Fruit fly (Drosophila melanogaster): ENCODE data around the gene Cph.
A peak's percentile ranks its signal among the peaks of the same experiment; 100 is the strongest.

Cph gene

dm6 chrX:7169455-7169854, 31.9 kb downstream of the Cph start (continued):
- TF ChIP-seq gcm2 (GFP tag; optimal IDR thresholded peaks at IDR 0.05) (no peak), Sry-δ (GFP tag; optimal IDR thresholded peaks at IDR 0.05) (no peak), Hmr (GFP tag; optimal IDR thresholded peaks at IDR 0.05) (no peak), CG6254 (GFP tag; optimal IDR thresholded peaks at IDR 0.05) (no peak), CG10321 (GFP tag; IDR thresholded peaks at IDR 0.05) (no peak), en (GFP tag; optimal IDR thresholded peaks at IDR 0.05) (no peak), ems (GFP tag; optimal IDR thresholded peaks at IDR 0.05) (no peak), Bteb2 (GFP tag; optimal IDR thresholded peaks at IDR 0.05) (no peak), Nf-YC (tag; optimal IDR thresholded peaks at IDR 0.05) (no peak), CG4424 (GFP tag; optimal IDR thresholded peaks at IDR 0.05) (no peak), lilli (GFP tag; optimal IDR thresholded peaks at IDR 0.05) (no peak), dmrt11E (tag; optimal IDR thresholded peaks at IDR 0.05) (peak; percentile 57), jigr1 (GFP tag; IDR thresholded peaks at IDR 0.05) (no peak), pum (GFP tag; optimal IDR thresholded peaks at IDR 0.05) (no peak), z (GFP tag; IDR thresholded peaks at IDR 0.05) (no peak), BtbVII (GFP tag; optimal IDR thresholded peaks at IDR 0.05) (no peak), salm (tag; optimal IDR thresholded peaks at IDR 0.05) (no peak), CG11456 (GFP tag; IDR thresholded peaks at IDR 0.05) (no peak), Vsx1 (GFP tag; optimal IDR thresholded peaks at IDR 0.05) (no peak), CG8290 (GFP tag; optimal IDR thresholded peaks at IDR 0.05) (no peak), CG8290 (tag; optimal IDR thresholded peaks at IDR 0.05) (no peak), CG14710 (tag; optimal IDR thresholded peaks at IDR 0.05) (peak; percentile 26), Optix (GFP tag; IDR thresholded peaks at IDR 0.05) (no peak), Usf (GFP tag; optimal IDR thresholded peaks at IDR 0.05) (no peak), fru (optimal IDR thresholded peaks at IDR 0.05) (no peak), vfl (GFP tag; optimal IDR thresholded peaks at IDR 0.05) (no peak), Xrp1 (GFP tag; IDR thresholded peaks at IDR 0.05) (0 out of 2 replicates have a peak, but pooled peaks have one; percentile 17), CG4820 (GFP tag; optimal IDR thresholded peaks at IDR 0.05) (no peak), CG8359 (GFP tag; optimal IDR thresholded peaks at IDR 0.05; ENCODE audit: borderline replicate concordance) (no peak), Aef1 (GFP tag; IDR thresholded peaks at IDR 0.05) (no peak), C15 (GFP tag; IDR thresholded peaks at IDR 0.05) (no peak), sr (GFP tag; IDR thresholded peaks at IDR 0.05) (no peak)

DNA sequence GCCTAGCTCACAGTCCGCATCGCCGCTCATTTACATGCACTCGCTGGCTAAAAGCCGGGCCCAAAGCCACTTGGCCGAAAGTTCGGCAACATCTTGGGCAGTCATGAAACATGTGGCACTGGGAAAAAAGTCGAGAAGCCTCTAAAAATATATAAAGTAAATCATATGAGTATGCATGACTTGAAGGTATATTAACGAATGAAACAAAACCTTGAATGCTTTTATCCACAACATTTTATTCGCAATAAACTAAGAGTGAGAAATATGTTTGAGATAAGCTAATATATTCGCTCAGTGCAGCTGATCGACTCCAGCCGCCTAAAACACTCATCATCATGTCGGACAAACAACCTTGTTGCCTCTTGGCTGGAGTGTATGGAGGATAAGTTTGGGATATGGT, 36.3 kb downstream of the Cph start:
- TF ChIP-seq jing (GFP tag; optimal IDR thresholded peaks at IDR 0.05) (no peak), CG11504 (tag; optimal IDR thresholded peaks at IDR 0.05) (peak; percentile 46), sens (GFP tag) (peak; percentile 45), bsh (GFP tag; optimal IDR thresholded peaks at IDR 0.05) (peak in 1 of 2 experiments; percentile 5), Blimp-1 (GFP tag; optimal IDR thresholded peaks at IDR 0.05) (peak; percentile 4), CG13894 (tag; optimal IDR thresholded peaks at IDR 0.05) (no peak), CG10979 (tag; optimal IDR thresholded peaks at IDR 0.05) (peak; percentile 4), Myb (GFP tag; optimal IDR thresholded peaks at IDR 0.05) (no peak), gem (tag; optimal IDR thresholded peaks at IDR 0.05) (peak; percentile 12), CG2712 (tag; optimal IDR thresholded peaks at IDR 0.05) (peak; percentile 12)

DNA sequence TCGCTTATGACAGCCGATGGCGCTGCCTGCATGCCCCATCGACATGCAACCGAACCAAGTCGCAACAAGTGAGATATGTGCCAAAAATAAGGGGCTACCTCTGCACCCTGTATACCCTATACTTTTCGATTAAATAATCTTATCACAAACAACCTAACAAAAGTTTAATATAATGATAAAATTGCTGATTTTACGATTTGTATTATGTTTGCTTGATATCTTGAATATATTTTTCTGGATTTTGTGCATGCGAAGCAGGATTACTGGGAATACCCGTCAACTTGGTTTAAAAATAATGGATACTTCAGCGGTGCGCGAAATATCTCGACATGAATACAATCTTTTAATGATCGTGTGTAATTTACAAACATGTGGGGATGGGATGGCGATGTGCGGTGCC, 36.9 kb downstream of the Cph start:
- TF ChIP-seq Drgx (GFP tag; IDR thresholded peaks at IDR 0.05), result peak; percentile 16; the same call in 1 of the 2 replicates
- no peak for TF ChIP-seq trh (GFP tag; optimal IDR thresholded peaks at IDR 0.05)
